Fruit fly (Drosophila melanogaster): ENCODE data around the gene RunxA.
A peak's percentile ranks its signal among the peaks of the same experiment; 100 is the strongest.

Gene RunxA

DNA sequence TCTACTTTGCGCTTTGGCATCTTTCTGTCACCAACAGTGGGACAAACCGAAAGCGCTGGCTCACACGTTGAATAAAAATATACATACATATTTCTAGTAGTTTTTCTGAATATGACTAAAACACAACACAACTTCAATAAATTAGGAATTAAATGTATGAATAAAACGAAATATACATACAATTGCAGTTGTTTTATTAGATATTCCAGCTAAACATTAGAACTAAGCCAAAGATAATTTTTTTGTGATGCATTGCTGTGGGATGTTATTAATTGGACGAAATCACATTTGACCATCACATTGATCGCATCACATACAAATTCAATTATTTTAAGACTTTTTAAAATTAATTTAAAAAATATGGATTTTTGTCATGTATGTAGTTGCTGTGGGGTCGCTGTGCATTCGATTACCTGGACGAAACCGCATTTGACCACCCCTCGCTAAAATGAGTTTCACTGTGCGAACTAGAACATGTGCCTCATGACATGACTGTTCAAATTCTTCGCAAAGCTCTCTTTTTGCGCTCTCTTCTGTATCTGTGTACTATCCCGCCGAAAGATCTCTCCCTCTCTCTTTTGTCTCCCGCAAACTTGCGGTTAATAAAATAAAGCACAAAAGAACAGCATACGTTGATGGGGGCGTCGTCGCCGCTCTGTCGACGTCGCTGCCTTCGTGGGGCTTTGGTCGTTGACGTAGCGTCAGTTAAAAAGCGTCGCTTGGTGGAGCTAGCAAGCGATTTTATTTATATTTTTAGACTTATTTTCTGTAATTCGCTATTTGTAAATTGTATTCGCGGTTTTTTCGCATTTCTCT is 33.2 kb upstream of the RunxA start, which contains the start of gene Cyp6v1 (continued):
- TF ChIP-seq CG9609 (GFP tag; optimal IDR thresholded peaks at IDR 0.05), result no peak
- TF ChIP-seq CG5953 (GFP tag; IDR thresholded peaks at IDR 0.05), result no peak
- TF ChIP-seq Mes4 (GFP tag; optimal IDR thresholded peaks at IDR 0.05), result no peak
- no peak for TF ChIP-seq Myb (GFP tag; optimal IDR thresholded peaks at IDR 0.05)
- peak; percentile 32 for TF ChIP-seq slou (GFP tag; optimal IDR thresholded peaks at IDR 0.05)
- TF ChIP-seq Antp (GFP tag; optimal IDR thresholded peaks at IDR 0.05), result no peak
- TF ChIP-seq Elba2 (GFP tag; optimal IDR thresholded peaks at IDR 0.05), result no peak
- peak; percentile 38 for TF ChIP-seq Ets65A (GFP tag)
- TF ChIP-seq wek (GFP tag; optimal IDR thresholded peaks at IDR 0.05), result no peak
- TF ChIP-seq CG31441 (GFP tag; IDR thresholded peaks at IDR 0.05), result peak; percentile 55; the same call in 1 of the 2 replicates
- TF ChIP-seq ERR (GFP tag; optimal IDR thresholded peaks at IDR 0.05), result no peak
- TF ChIP-seq CG13287 (GFP tag; IDR thresholded peaks at IDR 0.05; ENCODE audit: partially characterized antibody), result no peak
- no peak for TF ChIP-seq CG7372 (GFP tag; IDR thresholded peaks at IDR 0.05)
- no peak for TF ChIP-seq tll (GFP tag; optimal IDR thresholded peaks at IDR 0.05)
- TF ChIP-seq CG9797 (GFP tag; optimal IDR thresholded peaks at IDR 0.05), result no peak
- TF ChIP-seq CG11093 (GFP tag; IDR thresholded peaks at IDR 0.05), result no peak
- no peak for TF ChIP-seq YL-1 (GFP tag; optimal IDR thresholded peaks at IDR 0.05)
- peak; percentile 12 for TF ChIP-seq unpg (GFP tag; optimal IDR thresholded peaks at IDR 0.05)
- peak; percentile 69 for TF ChIP-seq CG2120 (GFP tag; optimal IDR thresholded peaks at IDR 0.05)
- TF ChIP-seq H2.0 (GFP tag; IDR thresholded peaks at IDR 0.05), result no peak
- TF ChIP-seq NC2α (GFP tag; optimal IDR thresholded peaks at IDR 0.05), result no peak
- no peak for TF ChIP-seq so (GFP tag; IDR thresholded peaks at IDR 0.05)
- no peak for TF ChIP-seq Dp (GFP tag; optimal IDR thresholded peaks at IDR 0.05)
- no peak for TF ChIP-seq CG15696 (tag; optimal IDR thresholded peaks at IDR 0.05)
- no peak for TF ChIP-seq kni (GFP tag; optimal IDR thresholded peaks at IDR 0.05)
- TF ChIP-seq Opbp (GFP tag; IDR thresholded peaks at IDR 0.05; ENCODE audit: partially characterized antibody), result no peak
- no peak for TF ChIP-seq tup (GFP tag; optimal IDR thresholded peaks at IDR 0.05)
- TF ChIP-seq CG31224 (GFP tag; IDR thresholded peaks at IDR 0.05), result peak; percentile 42
- TF ChIP-seq CG17186 (GFP tag; optimal IDR thresholded peaks at IDR 0.05), result no peak
- no peak for TF ChIP-seq hkb (optimal IDR thresholded peaks at IDR 0.05)
- TF ChIP-seq hkb (GFP tag; IDR thresholded peaks at IDR 0.05), result no peak
- no peak for TF ChIP-seq CG10431 (GFP tag; optimal IDR thresholded peaks at IDR 0.05)
- TF ChIP-seq bab2 (GFP tag; optimal IDR thresholded peaks at IDR 0.05), result no peak
- TF ChIP-seq CG17359 (tag; optimal IDR thresholded peaks at IDR 0.05), result no peak
- no peak for TF ChIP-seq CG10959 (GFP tag; IDR thresholded peaks at IDR 0.05)
- no peak for TF ChIP-seq Eip74EF (GFP tag; optimal IDR thresholded peaks at IDR 0.05)
- 0 out of 2 replicates have a peak, but pooled peaks have one; percentile 24 for TF ChIP-seq Xrp1 (GFP tag; IDR thresholded peaks at IDR 0.05)
- no peak for TF ChIP-seq prd (optimal IDR thresholded peaks at IDR 0.05)
- peak; percentile 28; the same call in 1 of the 3 replicates for TF ChIP-seq prd (GFP tag; IDR thresholded peaks at IDR 0.05)
- no peak for TF ChIP-seq Mad (GFP tag; optimal IDR thresholded peaks at IDR 0.05)
- TF ChIP-seq Nf-YB (GFP tag; optimal IDR thresholded peaks at IDR 0.05), result peak; percentile 6
- TF ChIP-seq CG14860 (GFP tag; IDR thresholded peaks at IDR 0.05; ENCODE audit: partially characterized antibody), result no peak
- TF ChIP-seq NK7.1 (GFP tag; optimal IDR thresholded peaks at IDR 0.05), result no peak
- no peak for TF ChIP-seq ac (GFP tag; optimal IDR thresholded peaks at IDR 0.05)
- TF ChIP-seq CG12769 (tag; optimal IDR thresholded peaks at IDR 0.05), result no peak
- no peak for TF ChIP-seq Lim3 (GFP tag; IDR thresholded peaks at IDR 0.05)
- TF ChIP-seq Chrac-16 (GFP tag; optimal IDR thresholded peaks at IDR 0.05), result no peak
- no peak for TF ChIP-seq CG1024 (GFP tag; IDR thresholded peaks at IDR 0.05)
- no peak for TF ChIP-seq CG17328 (GFP tag; IDR thresholded peaks at IDR 0.05)
- TF ChIP-seq dimm (GFP tag; IDR thresholded peaks at IDR 0.05), result no peak

All from whole organism, embryonic.